Worm (Caenorhabditis elegans) whole organism, young adult: ENCODE measurements around the gene oac-5.
A peak's percentile ranks its signal among the peaks of the same experiment; 100 is the strongest.
"Not testable (repeated sequence)": the region's sequence is repeated elsewhere in the genome, so short reads cannot be mapped to it uniquely, and the experiment has no call there.

Source experiments
- B0035.1 ChIP-seq: sonication (generic microtip); optimal IDR thresholded peaks from 2 replicates; lab custom pipeline; 2016; ENCODE audit warnings: missing genetic modification characterization, mild to moderate bottlenecking, missing compliant biosample characterization, missing genotype, missing genetic modification reagents
- C06A6.2 ChIP-seq: fragments of 200-800 bp; sonication (Bioruptor generic); conservative IDR thresholded peaks from 2 replicates; pipeline ENCODE4 v1.3.6; 2022; ENCODE audit warnings: missing genetic modification characterization, missing compliant biosample characterization
- C17E4.6 ChIP-seq: fragments of 200-800 bp; sonication (Bioruptor generic); IDR thresholded peaks from 2 replicates; pipeline ENCODE4 v1.3.6; 2022; ENCODE audit warnings: missing genetic modification reagents, missing genetic modification characterization, missing compliant biosample characterization
- F55B11.4 ChIP-seq: sonication (generic microtip); optimal IDR thresholded peaks from 2 replicates; lab custom pipeline; 2016; ENCODE audit warnings: missing compliant biosample characterization, missing genetic modification characterization, borderline replicate concordance; ENCODE audit not compliant: insufficient read depth
- K12H6.12 ChIP-seq: fragments of 200-800 bp; sonication (Bioruptor generic); optimal IDR thresholded peaks from 2 replicates; lab custom pipeline; 2018; ENCODE audit warnings: mild to moderate bottlenecking, missing genetic modification characterization, missing compliant biosample characterization
- T07F8.4 ChIP-seq: sonication (generic microtip); optimal IDR thresholded peaks from 2 replicates; lab custom pipeline; 2016; ENCODE audit warnings: mild to moderate bottlenecking, missing genetic modification characterization, moderate library complexity, missing compliant biosample characterization
- T26A5.8 ChIP-seq: sonication (generic microtip); optimal IDR thresholded peaks from 2 replicates; lab custom pipeline; 2016; ENCODE audit warnings: missing genetic modification characterization, missing compliant biosample characterization
- Y95B8A.8 ChIP-seq: fragments of 200-800 bp; sonication (Bioruptor generic); IDR thresholded peaks from 2 replicates; pipeline ENCODE4 v1.3.6; 2022; ENCODE audit warnings: missing genetic modification reagents, missing genetic modification characterization, missing compliant biosample characterization
- ZK185.1 ChIP-seq: sonication (generic microtip); optimal IDR thresholded peaks from 2 replicates; lab custom pipeline; 2016; ENCODE audit warnings: mild to moderate bottlenecking, missing genetic modification characterization, missing compliant biosample characterization; ENCODE audit not compliant: poor library complexity, severe bottlenecking
- attf-6 ChIP-seq: fragments of 200-800 bp; sonication (Bioruptor generic); IDR thresholded peaks from 2 replicates; pipeline ENCODE4 v1.3.6; 2022; ENCODE audit warnings: missing genetic modification reagents, missing genetic modification characterization, missing compliant biosample characterization
- bed-1 ChIP-seq: fragments of 200-800 bp; sonication (Bioruptor generic); IDR thresholded peaks from 2 replicates; pipeline ENCODE4 v1.3.6; 2022; ENCODE audit warnings: missing genetic modification reagents, missing genetic modification characterization, missing compliant biosample characterization
- ceh-100 ChIP-seq: fragments of 200-800 bp; sonication (Bioruptor generic); IDR thresholded peaks from 2 replicates; pipeline ENCODE4 v1.3.6; 2022; ENCODE audit warnings: missing genetic modification reagents, missing genetic modification characterization, missing compliant biosample characterization
- ceh-27 ChIP-seq: fragments of 200-800 bp; sonication (Bioruptor generic); optimal IDR thresholded peaks from 2 replicates; lab custom pipeline; 2018; ENCODE audit warnings: mild to moderate bottlenecking, missing genetic modification characterization, moderate library complexity, missing compliant biosample characterization
- ceh-40 ChIP-seq: fragments of 200-800 bp; sonication (Bioruptor generic); IDR thresholded peaks from 2 replicates; pipeline ENCODE4 v1.3.6; 2022; ENCODE audit warnings: missing genetic modification characterization, missing compliant biosample characterization
- ceh-91 ChIP-seq: fragments of 200-800 bp; sonication (Bioruptor generic); IDR thresholded peaks from 2 replicates; pipeline ENCODE4 v1.3.6; 2022; ENCODE audit warnings: missing genetic modification reagents, missing genetic modification characterization, missing compliant biosample characterization
- die-1 ChIP-seq: sonication (generic microtip); optimal IDR thresholded peaks from 2 replicates; lab custom pipeline; 2016; ENCODE audit warnings: missing genotype, mild to moderate bottlenecking, missing genetic modification characterization, missing compliant biosample characterization
- dox-1 ChIP-seq: fragments of 200-800 bp; sonication (Bioruptor generic); IDR thresholded peaks from 2 replicates; pipeline ENCODE4 v1.3.6; 2022; ENCODE audit warnings: missing genetic modification reagents, missing genetic modification characterization, missing compliant biosample characterization
- dpl-1 ChIP-seq: fragments of 150-350 bp; optimal IDR thresholded peaks from 2 replicates; lab custom pipeline; 2014; ENCODE audit warnings: missing biosample characterization, missing genetic modification reagents, missing genetic modification characterization
- efl-1 ChIP-seq: fragments of 150-350 bp; optimal IDR thresholded peaks from 2 replicates; lab custom pipeline; 2014; ENCODE audit warnings: missing biosample characterization, missing genetic modification reagents, missing genetic modification characterization
- ets-4 ChIP-seq: fragments of 200-800 bp; sonication (Bioruptor generic); optimal IDR thresholded peaks from 2 replicates; lab custom pipeline; 2018; ENCODE audit warnings: mild to moderate bottlenecking, missing genetic modification characterization, missing compliant biosample characterization
- hlh-26 ChIP-seq: fragments of 200-800 bp; sonication (Bioruptor generic); conservative IDR thresholded peaks from 2 replicates; pipeline ENCODE4 v1.3.6; 2022; ENCODE audit warnings: missing genetic modification reagents, missing genetic modification characterization, missing compliant biosample characterization
- hmg-1.2 ChIP-seq: fragments of 200-800 bp; sonication (Bioruptor generic); IDR thresholded peaks from 2 replicates; pipeline ENCODE4 v1.3.6; 2022; ENCODE audit warnings: missing genetic modification reagents, missing genetic modification characterization, missing compliant biosample characterization
- hsf-1 ChIP-seq: fragments of 200-800 bp; sonication (Bioruptor generic); IDR thresholded peaks from 2 replicates; pipeline ENCODE4 v1.3.6; 2022; ENCODE audit warnings: missing genetic modification reagents, missing genetic modification characterization, missing compliant biosample characterization
- let-526 ChIP-seq: fragments of 200-800 bp; sonication (Bioruptor generic); IDR thresholded peaks from 2 replicates; pipeline ENCODE4 v1.3.6; 2022; ENCODE audit warnings: missing genetic modification reagents, missing genetic modification characterization, missing compliant biosample characterization
- let-607 ChIP-seq, 2 experiments: fragments of 200-800 bp in 1 of 2; sonication (Bioruptor generic) in 1 of 2; sonication (generic microtip) in 1 of 2; optimal IDR thresholded peaks; 2 replicates each; lab custom pipeline; 2016 to 2018; ENCODE audit warnings: mild to moderate bottlenecking in 2 of 2, missing compliant biosample characterization in 2 of 2, missing genetic modification characterization in 2 of 2, moderate library complexity in 2 of 2, missing genotype in 1 of 2
- madf-8 ChIP-seq: fragments of 200-800 bp; sonication (Bioruptor generic); conservative IDR thresholded peaks from 2 replicates; pipeline ENCODE4 v1.3.6; 2022; ENCODE audit warnings: missing genetic modification reagents, missing genetic modification characterization, missing compliant biosample characterization
- mes-4 ChIP-seq: sonication (generic microtip); optimal IDR thresholded peaks from 2 replicates; lab custom pipeline; 2016; ENCODE audit warnings: missing genotype, missing genetic modification characterization, missing compliant biosample characterization
- pbrm-1 ChIP-seq: fragments of 200-800 bp; sonication (Bioruptor generic); IDR thresholded peaks from 2 replicates; pipeline ENCODE4 v1.3.6; 2022; ENCODE audit warnings: missing genetic modification reagents, missing genetic modification characterization, missing compliant biosample characterization
- pha-4 ChIP-seq: fragments of 150-350 bp; sonication (generic microtip); optimal IDR thresholded peaks from 2 replicates; lab custom pipeline; 2014; ENCODE audit warnings: missing biosample characterization, missing genetic modification reagents, missing genetic modification characterization
- rcor-1 ChIP-seq: fragments of 200-800 bp; sonication (Bioruptor generic); IDR thresholded peaks from 2 replicates; pipeline ENCODE4 v1.3.6; 2022; ENCODE audit warnings: missing genetic modification reagents, missing genetic modification characterization, missing compliant biosample characterization
- rec-8 ChIP-seq, 2 experiments: sonication (generic microtip); optimal IDR thresholded peaks; 2 replicates each; lab custom pipeline; 2016; ENCODE audit warnings: mild to moderate bottlenecking in 2 of 2, missing genetic modification characterization in 2 of 2, missing genetic modification reagents in 2 of 2, missing genotype in 2 of 2, missing biosample characterization in 1 of 2, missing compliant biosample characterization in 1 of 2, moderate library complexity in 1 of 2
- rpc-1 ChIP-seq, 2 experiments: fragments of 150-350 bp in 1 of 2; sonication (generic microtip) in 1 of 2; optimal IDR thresholded peaks; 2 replicates each; lab custom pipeline; 2014 to 2018; ENCODE audit warnings: missing biosample characterization in 1 of 2, missing genetic modification characterization in 1 of 2, missing genetic modification reagents in 1 of 2, missing genotype in 1 of 2
- snpc-3.4 ChIP-seq: sonication (generic microtip); optimal IDR thresholded peaks from 2 replicates; lab custom pipeline; 2017; ENCODE audit warnings: missing genetic modification characterization, mild to moderate bottlenecking, missing compliant biosample characterization, antibody characterized with exemption, moderate library complexity, missing genotype, missing genetic modification reagents
- snpc-4 ChIP-seq, 5 experiments: fragments of 150-350 bp in 1 of 5; sonication (generic microtip) in 4 of 5; optimal IDR thresholded peaks; 2 replicates each; lab custom pipeline; 2014 to 2018; ENCODE audit warnings: missing genetic modification characterization in 5 of 5, missing biosample characterization in 3 of 5, antibody characterized with exemption in 2 of 5, mild to moderate bottlenecking in 2 of 5, missing compliant biosample characterization in 2 of 5, missing genotype in 2 of 5, moderate library complexity in 2 of 5, missing genetic modification reagents in 1 of 5
- tlf-1 ChIP-seq: fragments of 200-800 bp; sonication (Bioruptor generic); optimal IDR thresholded peaks from 2 replicates; lab custom pipeline; 2018; ENCODE audit warnings: mild to moderate bottlenecking, missing genetic modification characterization, missing compliant biosample characterization
- ztf-18 ChIP-seq: sonication (generic microtip); optimal IDR thresholded peaks from 2 replicates; lab custom pipeline; 2016; ENCODE audit warnings: missing genotype, mild to moderate bottlenecking, missing genetic modification characterization, missing compliant biosample characterization
- ztf-25 ChIP-seq: fragments of 200-800 bp; sonication (Bioruptor generic); IDR thresholded peaks from 2 replicates; pipeline ENCODE4 v1.3.6; 2022; ENCODE audit warnings: missing genetic modification reagents, missing genetic modification characterization, missing compliant biosample characterization
- ztf-3 ChIP-seq: fragments of 200-800 bp; sonication (Bioruptor generic); optimal IDR thresholded peaks from 2 replicates; lab custom pipeline; 2018; ENCODE audit warnings: mild to moderate bottlenecking, missing genetic modification characterization, missing compliant biosample characterization
- ztf-6 ChIP-seq: fragments of 200-800 bp; sonication (Bioruptor generic); IDR thresholded peaks from 2 replicates; pipeline ENCODE4 v1.3.6; 2022; ENCODE audit warnings: missing genetic modification reagents, missing genetic modification characterization, missing compliant biosample characterization

oac-5 gene

DNA sequence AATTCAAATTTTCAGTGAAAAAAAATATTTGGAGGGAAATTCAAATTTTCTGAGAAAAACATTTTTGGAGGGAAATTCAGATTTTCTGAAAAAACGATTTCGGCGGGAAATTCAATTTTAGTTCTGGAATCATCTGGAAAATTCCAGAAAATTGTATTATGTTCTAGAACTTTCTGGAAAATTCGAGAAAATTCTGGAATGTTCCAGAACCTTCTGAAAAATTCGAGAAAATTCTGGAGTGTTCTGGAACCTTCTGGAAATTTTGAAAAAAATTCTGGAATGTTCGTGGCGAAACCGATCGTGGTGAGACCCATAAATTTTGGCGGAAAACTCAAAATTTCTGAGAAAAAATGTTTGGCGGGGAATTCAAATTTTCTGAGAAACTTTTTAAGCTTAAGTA lies 29.6 kb downstream of the oac-5 start:
- peak; percentile 91 for TF ChIP-seq hsf-1 (GFP tag; lab: Robert Waterston, UW)
- no peak for TF ChIP-seq ceh-91
- TF ChIP-seq, all 124 proteins: peak for 1

DNA sequence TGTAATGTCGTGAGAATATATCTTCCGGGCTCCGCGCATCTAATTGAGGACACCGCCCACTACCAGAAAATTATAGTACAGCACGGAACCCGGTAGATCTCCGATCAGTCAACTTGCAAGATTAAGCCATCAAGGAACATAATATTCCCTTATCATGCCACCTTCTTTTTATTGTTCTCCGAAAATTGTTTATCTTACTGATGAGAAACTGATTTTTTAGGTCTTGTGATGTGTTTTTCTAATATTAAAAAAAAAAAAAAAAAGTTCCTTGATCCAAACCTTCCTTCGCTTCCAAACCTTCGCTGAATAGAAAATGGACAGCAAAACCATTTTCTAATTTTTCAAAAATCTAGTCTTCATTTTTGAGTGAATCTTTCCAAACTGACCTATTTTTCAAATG lies 36.3 kb downstream of the oac-5 start, which contains the start of gene F57G8.7:
F57G8.7 (plus strand) TSS at position 301 of the 400 bp plus-strand sequence.
- no peak for TF ChIP-seq bed-1 (GFP tag; lab: Robert Waterston, UW)
- TF ChIP-seq pha-4 (tag; lab: Kevin White, UChicago) = no peak

DNA sequence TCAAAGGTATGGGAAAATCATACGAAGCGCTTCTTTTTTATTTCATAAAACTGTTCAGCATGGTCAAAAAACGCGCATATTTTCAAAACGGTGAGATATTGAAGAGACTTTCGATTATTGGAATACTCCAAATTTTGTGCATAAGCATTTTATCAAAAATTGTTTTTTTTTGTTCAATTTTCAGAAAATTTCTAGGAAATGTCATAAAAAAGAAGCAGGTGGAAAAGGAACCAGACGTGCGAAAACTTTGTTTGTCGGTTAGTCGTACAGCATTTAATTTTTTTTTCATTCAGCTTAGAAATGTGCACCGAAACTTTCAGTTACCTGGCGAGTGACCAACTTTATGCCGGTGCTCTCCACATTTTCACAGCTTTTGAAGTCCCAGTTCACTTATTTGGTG lies 40.9 kb downstream of the oac-5 start, which contains the start of gene srh-167:
srh-167 (plus strand) TSS at position 301 of the 400 bp plus-strand sequence.
- TF ChIP-seq hlh-26 (no peak), ceh-27 (no peak), ZK185.1 (no peak), C17E4.6 (GFP tag; lab: Robert Waterston, UW) (no peak)
- TF ChIP-seq, all 124 proteins: peak for 0

DNA sequence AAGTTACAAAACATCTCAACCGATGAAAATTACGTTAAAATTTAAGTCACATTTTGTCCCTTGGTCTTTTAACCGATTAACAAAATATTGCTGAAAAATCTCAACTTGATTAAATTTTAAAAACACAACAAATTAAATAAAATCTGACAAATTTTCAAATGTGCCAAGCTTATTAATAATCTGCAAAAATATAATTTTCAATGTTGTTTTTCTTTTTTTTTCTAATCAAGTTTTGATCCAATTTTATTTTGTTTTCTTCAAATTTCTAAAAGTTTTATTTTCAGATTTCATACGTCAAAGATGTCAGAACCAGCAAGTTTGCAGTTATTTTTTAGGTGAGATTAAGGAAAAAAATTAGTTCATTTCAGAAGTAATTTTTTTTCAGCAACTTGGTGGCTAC lies 43.8 kb downstream of the oac-5 start, which contains the start of gene srw-87:
srw-87 (plus strand) TSS at position 301 of the 400 bp plus-strand sequence.
- no peak for TF ChIP-seq attf-6
- no peak for TF ChIP-seq ets-4 (GFP tag; lab: Kevin White, UChicago)
- TF ChIP-seq K12H6.12 (tag; lab: Kevin White, UChicago) = no peak
- no peak for TF ChIP-seq rcor-1 (GFP tag; lab: Robert Waterston, UW)
- TF ChIP-seq ztf-6 = no peak
- TF ChIP-seq let-526 (GFP tag; lab: Robert Waterston, UW) = no peak
- TF ChIP-seq mes-4 (tag; lab: Kevin White, UChicago) = no peak
- no peak for TF ChIP-seq T07F8.4
- no peak for TF ChIP-seq efl-1 (GFP tag; lab: Kevin White, UChicago)
- TF ChIP-seq C06A6.2 (GFP tag; lab: Robert Waterston, UW) = no peak
- no peak for TF ChIP-seq hmg-1.2
- TF ChIP-seq T26A5.8 (tag; lab: Kevin White, UChicago) = no peak
- TF ChIP-seq dpl-1 (GFP tag; lab: Kevin White, UChicago) = no peak
- TF ChIP-seq ztf-3 = no peak
- no peak for TF ChIP-seq ztf-25
- TF ChIP-seq F55B11.4 (tag; lab: Kevin White, UChicago) = no peak
- TF ChIP-seq madf-8 (GFP tag; lab: Robert Waterston, UW) = no peak
- TF ChIP-seq snpc-3.4 (tag; lab: Kevin White, UChicago) = no peak

DNA sequence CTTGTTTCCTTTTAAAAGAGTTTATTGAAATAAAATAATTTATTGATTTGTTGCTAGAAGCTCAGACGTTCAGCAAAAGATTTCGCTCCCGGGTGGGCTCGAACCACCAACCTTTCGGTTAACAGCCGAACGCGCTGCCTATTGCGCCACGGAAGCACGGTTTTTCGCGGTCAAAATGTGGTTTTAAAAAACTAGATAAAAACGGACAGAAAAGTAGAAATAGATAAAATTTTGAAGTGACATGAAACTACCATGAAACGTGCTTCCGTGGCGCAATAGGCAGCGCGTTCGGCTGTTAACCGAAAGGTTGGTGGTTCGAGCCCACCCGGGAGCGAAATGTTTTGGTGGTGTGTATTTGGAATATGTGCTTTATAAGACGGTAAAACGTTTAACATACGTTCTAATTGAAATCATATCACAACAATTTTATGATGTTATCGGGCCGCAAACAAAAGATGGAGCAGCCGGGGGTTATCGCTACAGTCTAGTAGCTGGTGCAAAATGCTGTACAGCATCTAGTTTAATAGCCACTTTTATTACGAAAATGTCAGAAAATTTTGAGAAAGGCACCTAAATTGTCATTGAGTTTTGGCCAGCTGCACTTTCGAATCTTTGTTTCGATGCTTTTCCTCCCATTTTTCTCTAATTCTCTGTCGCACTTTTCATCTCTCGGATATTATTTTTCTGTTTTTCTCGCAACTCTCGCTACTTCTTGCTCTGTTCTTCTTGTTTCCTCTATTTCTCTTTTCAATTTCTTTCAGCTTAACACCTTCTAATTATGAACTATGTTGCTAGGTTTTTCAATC lies 46.0 kb downstream of the oac-5 start, which contains the start of gene slc-9B.2:
slc-9B.2 (plus strand) TSS at position 756 of the 806 bp plus-strand sequence.
- TF ChIP-seq pbrm-1 = peak; percentile 62; the same call in 1 of the 2 replicates
- peak in 1 of 2 experiments; percentile 24 for TF ChIP-seq let-607 (tag; optimal IDR thresholded peaks at IDR 0.05; lab: Kevin White, UChicago)
- 0 out of 2 replicates have a peak, but pooled peaks have one; percentile 40 for TF ChIP-seq ztf-25
- TF ChIP-seq efl-1 (GFP tag; lab: Kevin White, UChicago) = peak; percentile 2
- TF ChIP-seq die-1 (tag; lab: Kevin White, UChicago) = peak; percentile 46
- peak; percentile 69; the same call in 1 of the 2 replicates for TF ChIP-seq dox-1 (GFP tag; lab: Robert Waterston, UW)
- peak; percentile 21 for TF ChIP-seq tlf-1 (GFP tag; lab: Kevin White, UChicago)
- TF ChIP-seq ceh-100 (GFP tag; lab: Robert Waterston, UW) = peak; percentile 10; the same call in 1 of the 2 replicates
- peak; percentile 48 for TF ChIP-seq hmg-1.2
- 0 out of 2 replicates have a peak, but pooled peaks have one; percentile 11 for TF ChIP-seq Y95B8A.8 (GFP tag; lab: Robert Waterston, UW)
- not testable (repeated sequence) for TF ChIP-seq snpc-4 (GFP tag; optimal IDR thresholded peaks at IDR 0.05; lab: Kevin White, UChicago)
- TF ChIP-seq snpc-4 (tag; optimal IDR thresholded peaks at IDR 0.05; lab: Kevin White, UChicago) = peak; percentile 7 to 77 (median 42)
- TF ChIP-seq ceh-40 = peak; percentile 34; the same call in 1 of the 2 replicates
- peak; percentile 25 for TF ChIP-seq B0035.1 (tag; lab: Kevin White, UChicago)
- TF ChIP-seq ztf-18 = peak; percentile 60
- TF ChIP-seq rpc-1 (optimal IDR thresholded peaks at IDR 0.05; lab: Kevin White, UChicago) = peak; percentile 63
- peak; percentile 80 for TF ChIP-seq rpc-1 (tag; optimal IDR thresholded peaks at IDR 0.05; lab: Kevin White, UChicago)
- peak in 1 of 2 experiments; percentile 11 for TF ChIP-seq rec-8 (tag; optimal IDR thresholded peaks at IDR 0.05; lab: Kevin White, UChicago)
